Worm (Caenorhabditis elegans): Measurements from ENCODE around the gene phg-1.

ce11 chrII:10168905-10169782, 31.7 kb downstream of the phg-1 start, which contains the start of gene daf-19:
- TF ChIP-seq hlh-17 (GFP tag; optimal IDR thresholded peaks at IDR 0.05; ENCODE audit: borderline replicate concordance) (no peak), swsn-7 (tag; optimal IDR thresholded peaks at IDR 0.05) (peak; percentile 63), unc-62 (GFP tag; optimal IDR thresholded peaks at IDR 0.05) (no peak), elt-3 (tag; optimal IDR thresholded peaks at IDR 0.05) (peak in 2 of 6 experiments; percentile 28 to 88), ces-1 (GFP tag; optimal IDR thresholded peaks at IDR 0.05) (no peak), snpc-4 (tag; optimal IDR thresholded peaks at IDR 0.05) (no peak), vab-15 (tag; optimal IDR thresholded peaks at IDR 0.05) (no peak), sup-37 (GFP tag; optimal IDR thresholded peaks at IDR 0.05) (no peak), ztf-4 (tag; optimal IDR thresholded peaks at IDR 0.05) (no peak), nhr-28 (tag; optimal IDR thresholded peaks at IDR 0.05) (no peak)

Data from whole organism, L1 larva.